Worm (Caenorhabditis elegans): ENCODE results near the gene T04F8.7.

The T04F8.7 gene

ce11 chrX:11680851-11681250 is at the start of gene T04F8.7:
TSS of gene T04F8.7 (minus strand) at chrX:11680980.
- TF ChIP-seq unc-62 (GFP tag; optimal IDR thresholded peaks at IDR 0.05) = no peak

DNA sequence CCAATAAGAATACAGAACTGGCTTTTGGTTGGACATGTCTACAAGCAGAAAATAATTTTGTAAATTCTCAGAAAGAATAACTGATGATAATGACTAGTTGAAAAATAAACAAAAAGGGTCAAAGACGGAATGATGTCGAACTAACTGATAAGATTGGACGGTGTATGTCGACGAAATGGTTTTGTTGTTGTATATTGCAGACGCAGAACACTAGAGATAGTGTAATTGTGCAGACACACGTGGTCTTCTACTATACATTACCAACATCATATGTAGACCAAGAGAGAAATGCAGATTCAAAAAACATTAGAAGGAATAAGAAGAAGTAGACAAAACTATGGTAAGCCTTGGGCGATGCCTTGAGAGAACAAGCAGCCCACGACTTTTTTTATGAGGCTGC is 47.0 kb upstream of the T04F8.7 start, which contains the start of the genes gst-42 and D1053.2:
gst-42 (minus strand) TSS at position 176 of the 400 bp plus-strand sequence.
D1053.2 (plus strand) TSS at position 391 of the 400 bp plus-strand sequence.
- no peak for TF ChIP-seq unc-62 (GFP tag; optimal IDR thresholded peaks at IDR 0.05)

DNA sequence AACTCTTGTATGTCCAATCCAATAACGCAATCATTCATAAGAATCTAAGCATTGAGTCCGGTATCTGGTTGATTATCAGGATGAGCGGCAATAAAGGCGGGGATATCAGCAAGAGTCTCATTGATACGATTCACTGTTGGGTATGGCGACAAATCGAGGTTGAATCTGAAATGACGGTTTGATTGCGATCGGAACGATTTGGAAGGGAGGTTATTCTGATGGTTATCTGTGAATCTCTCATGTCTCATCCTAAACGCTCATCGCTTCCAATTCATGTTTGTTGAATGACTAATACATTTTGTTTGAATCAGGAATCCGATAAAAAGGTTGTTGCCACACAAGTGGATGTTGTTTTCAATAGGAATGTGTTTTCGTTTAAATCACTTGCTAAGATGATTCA is 45.7 kb upstream of the T04F8.7 start:
- TF ChIP-seq unc-62 (GFP tag; optimal IDR thresholded peaks at IDR 0.05) = no peak

ce11 chrX:11725646-11726045 is 44.9 kb upstream of the T04F8.7 start:
- TF ChIP-seq unc-62 (GFP tag; optimal IDR thresholded peaks at IDR 0.05) = no peak

DNA sequence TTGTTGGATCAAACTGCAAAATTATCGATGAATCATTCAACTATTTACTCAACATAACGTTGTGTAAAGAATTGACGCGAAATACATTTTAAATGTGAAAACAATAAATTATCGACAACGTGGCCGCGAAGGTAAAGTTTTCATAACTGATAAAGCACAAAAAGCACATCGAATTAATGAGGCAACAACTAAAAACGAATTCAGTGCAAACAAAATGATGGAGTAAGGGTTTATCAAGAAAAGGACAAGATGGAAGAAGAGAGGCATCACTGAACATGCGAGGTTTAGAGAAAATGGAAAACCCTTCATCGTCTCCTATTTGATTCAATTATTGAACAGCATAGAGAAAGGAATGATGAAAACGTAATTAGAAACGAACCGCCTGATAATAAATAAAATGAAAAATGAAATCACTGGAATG is 43.0 kb upstream of the T04F8.7 start, which contains the start of gene D1053.4:
D1053.4 (minus strand) TSS at position 20 of the 421 bp plus-strand sequence.
- no peak for TF ChIP-seq unc-62 (GFP tag; optimal IDR thresholded peaks at IDR 0.05)

DNA sequence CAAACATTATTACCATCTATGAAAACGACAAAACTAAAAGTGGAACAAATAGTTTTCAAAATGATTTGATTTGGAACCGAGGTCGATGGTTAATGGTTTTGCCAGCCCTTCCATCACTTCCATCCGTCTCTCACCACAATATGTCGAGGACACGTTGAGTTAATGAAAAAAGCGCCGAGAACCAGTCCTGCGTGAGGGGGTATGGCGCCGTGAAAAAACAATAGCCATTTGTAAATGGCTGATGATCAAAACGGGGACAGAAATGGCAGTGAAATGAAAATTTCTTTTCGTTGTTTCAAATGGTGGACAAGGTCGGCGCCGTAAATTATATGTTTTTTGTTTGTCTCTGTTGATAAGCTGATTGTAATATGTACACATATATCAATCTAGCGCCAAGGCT is 39.3 kb upstream of the T04F8.7 start:
- TF ChIP-seq unc-62 (GFP tag; optimal IDR thresholded peaks at IDR 0.05) = no peak

ce11 chrX:11718751-11719150 is 38.0 kb upstream of the T04F8.7 start:
- TF ChIP-seq unc-62 (GFP tag; optimal IDR thresholded peaks at IDR 0.05) = no peak

DNA sequence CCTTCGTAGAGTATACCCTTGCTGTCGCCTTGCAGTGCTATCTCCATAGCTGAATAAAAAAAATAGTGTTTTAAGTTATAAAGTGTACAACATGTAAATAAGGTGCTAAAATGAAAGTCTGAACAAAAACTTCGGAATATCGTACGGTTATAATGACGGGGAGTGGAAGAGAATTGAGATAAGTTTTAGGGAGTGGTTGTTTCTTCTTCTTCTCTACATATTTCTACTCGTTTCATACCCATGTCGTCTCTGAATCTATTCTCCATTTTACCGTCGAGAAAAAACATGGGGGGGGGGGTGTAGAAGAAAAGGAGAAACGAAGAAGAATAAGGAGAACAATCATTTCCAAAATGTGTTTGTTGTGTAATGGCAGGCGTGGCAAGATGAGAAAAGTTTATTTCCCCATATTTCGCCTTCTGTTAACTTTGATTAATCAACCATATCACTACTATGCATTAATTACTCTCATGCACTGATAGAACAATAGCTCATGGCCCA is 35.7 kb upstream of the T04F8.7 start, which contains the start of gene C44C10.9:
C44C10.9 (minus strand) TSS at position 51 of the 498 bp plus-strand sequence.
- TF ChIP-seq unc-62 (GFP tag; optimal IDR thresholded peaks at IDR 0.05) = no peak

ce11 chrX:11712230-11712853 is 31.6 kb upstream of the T04F8.7 start, which contains the start of gene col-180:
TSS of gene col-180 (minus strand) at chrX:11712280.
- no peak for TF ChIP-seq unc-62 (GFP tag; optimal IDR thresholded peaks at IDR 0.05)

DNA sequence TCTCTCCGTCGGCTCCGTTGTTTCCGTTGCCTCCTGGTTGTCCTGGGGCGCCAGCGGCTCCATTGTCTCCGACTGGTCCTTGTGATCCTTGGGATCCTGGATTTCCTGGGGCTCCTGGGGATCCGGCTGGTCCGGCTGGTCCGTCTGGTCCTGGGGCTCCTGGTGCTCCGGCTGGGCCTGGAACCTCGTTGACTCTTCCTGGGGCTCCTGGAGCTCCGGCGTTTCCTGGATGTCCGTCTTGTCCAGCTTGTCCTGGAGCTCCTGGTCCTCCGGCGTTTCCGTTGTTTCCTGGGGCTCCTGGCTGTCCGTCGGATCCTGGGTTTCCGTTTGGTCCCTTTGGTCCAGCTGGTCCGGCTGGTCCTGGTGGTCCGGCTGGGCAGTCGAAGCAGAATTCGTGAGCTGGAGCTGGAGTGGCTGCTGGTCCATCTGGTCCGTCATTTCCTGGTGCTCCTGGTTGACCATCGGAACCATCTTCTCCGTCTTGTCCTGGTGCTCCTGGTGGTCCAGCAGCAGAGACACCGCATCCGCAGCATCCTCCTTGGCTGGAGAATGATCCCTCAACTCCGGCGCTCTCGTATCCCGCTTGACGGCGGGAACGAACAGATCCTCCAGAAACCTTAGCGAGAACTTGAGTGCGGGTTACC is 30.8 kb upstream of the T04F8.7 start:
- TF ChIP-seq unc-62 (GFP tag; optimal IDR thresholded peaks at IDR 0.05) = no peak

ce11 chrX:11710229-11710628 is 29.4 kb upstream of the T04F8.7 start, which contains the start of gene C44C10.11:
TSS of gene C44C10.11 (minus strand) at chrX:11710343.
- TF ChIP-seq unc-62 (GFP tag; optimal IDR thresholded peaks at IDR 0.05) = no peak

- TF ChIP-seq unc-62 (GFP tag; optimal IDR thresholded peaks at IDR 0.05) = no peak
Measured at ce11 chrX:11702236-11702635, 21.5 kb upstream of the T04F8.7 start, which contains the start of gene C44C10.3. TSS of gene C44C10.3 (plus strand) at chrX:11702536.

DNA sequence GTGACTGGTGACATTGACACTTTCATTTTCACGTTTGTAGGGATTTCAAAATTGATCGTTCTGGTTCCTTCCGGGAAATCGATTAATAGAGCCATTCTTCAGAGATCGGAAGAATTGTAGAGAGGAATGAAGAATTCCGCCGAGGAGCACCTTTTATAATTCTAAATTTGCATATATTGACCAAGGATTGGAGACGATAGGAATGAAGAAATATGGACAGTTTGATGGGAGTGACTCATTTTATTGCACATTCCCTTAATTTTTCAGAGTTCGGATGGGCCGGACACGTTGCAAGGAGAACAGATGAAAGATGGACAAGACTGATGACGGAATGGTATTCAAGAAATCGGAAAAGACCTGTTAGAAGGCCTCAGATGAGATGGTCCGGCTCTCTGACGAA is 19.5 kb upstream of the T04F8.7 start, which contains the start of gene C44C10.15:
C44C10.15 (minus strand) TSS at position 101 of the 400 bp plus-strand sequence.
- no peak for TF ChIP-seq unc-62 (GFP tag; optimal IDR thresholded peaks at IDR 0.05)

DNA sequence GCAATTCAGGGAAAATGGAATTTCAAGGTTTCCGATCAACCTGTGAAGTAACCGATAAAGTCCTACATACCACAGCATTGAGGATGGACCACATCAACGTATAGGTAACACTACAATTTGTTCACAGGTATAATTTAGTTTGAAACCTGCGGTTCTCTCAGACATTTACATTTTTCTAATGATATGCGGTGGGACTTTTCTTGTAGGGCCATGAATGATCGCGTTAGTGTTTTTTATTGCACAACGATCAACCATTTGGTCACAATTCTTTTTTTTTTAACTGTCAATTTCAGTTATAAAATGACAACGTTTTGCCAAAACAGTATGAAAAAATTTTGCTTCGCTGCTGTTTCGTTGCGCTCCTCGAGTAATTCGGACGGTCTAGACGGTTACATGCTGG is 15.9 kb upstream of the T04F8.7 start, which contains the start of gene C44C10.12:
C44C10.12 (plus strand) TSS at position 301 of the 400 bp plus-strand sequence.
- no peak for TF ChIP-seq unc-62 (GFP tag; optimal IDR thresholded peaks at IDR 0.05)

ce11 chrX:11693092-11693491 is 12.3 kb upstream of the T04F8.7 start, which contains the start of gene smcl-1:
TSS of gene smcl-1 (plus strand) at chrX:11693464.
- no peak for TF ChIP-seq unc-62 (GFP tag; optimal IDR thresholded peaks at IDR 0.05)

DNA sequence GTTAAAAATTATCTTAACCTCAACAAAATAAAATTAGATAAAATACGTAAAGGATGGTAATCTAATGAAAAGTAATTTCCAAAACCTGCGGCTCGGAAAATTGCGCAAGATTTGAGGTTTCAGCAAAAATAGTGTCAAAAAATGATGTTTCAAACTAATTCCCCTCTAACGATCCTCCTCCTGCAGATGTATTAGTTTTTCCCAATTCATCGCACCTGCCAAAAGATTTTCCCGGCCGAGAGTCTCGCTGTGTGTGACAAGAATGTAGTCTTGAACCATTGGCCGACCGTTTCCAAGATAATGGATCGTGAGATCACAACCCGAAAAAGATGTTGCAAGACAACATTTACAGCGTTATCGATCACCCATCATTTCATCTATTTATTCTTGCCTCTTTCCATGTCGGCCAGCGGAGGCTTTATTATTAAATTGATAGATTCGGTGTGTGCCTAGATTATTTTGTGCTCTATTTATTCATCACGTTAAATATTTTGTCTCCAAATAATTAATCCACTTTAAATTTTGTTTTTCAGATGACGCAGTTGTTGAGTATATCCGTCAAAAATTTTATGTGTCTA is 9.3 kb upstream of the T04F8.7 start, which contains the start of the genes C44C10.10 and C44C10.5:
C44C10.10 (plus strand) TSS at position 301 of the 578 bp plus-strand sequence.
C44C10.5 (plus strand) TSS at position 528 of the 578 bp plus-strand sequence.
- no peak for TF ChIP-seq unc-62 (GFP tag; optimal IDR thresholded peaks at IDR 0.05)
